Fruit fly (Drosophila melanogaster): ENCODE measurements around the gene Glyp.

- peak; percentile 33 for TF ChIP-seq Xbp1 (GFP tag; optimal IDR thresholded peaks at IDR 0.05)
- TF ChIP-seq CG1233 (GFP tag; optimal IDR thresholded peaks at IDR 0.05) = peak; percentile 23
- no peak for TF ChIP-seq CG6272 (GFP tag; IDR thresholded peaks at IDR 0.05)
- no peak for TF ChIP-seq Abd-B (GFP tag; optimal IDR thresholded peaks at IDR 0.05)
- peak; percentile 88 for TF ChIP-seq crol (GFP tag; IDR thresholded peaks at IDR 0.05)
- no peak for TF ChIP-seq CG6683 (GFP tag; optimal IDR thresholded peaks at IDR 0.05)
- TF ChIP-seq ttk (GFP tag; IDR thresholded peaks at IDR 0.05) = no peak
- TF ChIP-seq mam (GFP tag; optimal IDR thresholded peaks at IDR 0.05) = no peak
- no peak for TF ChIP-seq tll (GFP tag; optimal IDR thresholded peaks at IDR 0.05)
- TF ChIP-seq CG3281 (GFP tag; optimal IDR thresholded peaks at IDR 0.05) = no peak
These were observed 32.3 kb downstream of the Glyp start for dm6 chr2L:2162729-2163567.
